Worm (Caenorhabditis elegans) whole organism, young adult: ENCODE data around the gene W06G6.17.
"Not testable (repeated sequence)": the region's sequence is repeated elsewhere in the genome, so short reads cannot be mapped to it uniquely, and the experiment has no call there.

Experiments used
- ama-1 ChIP-seq, 3 experiments: fragments of 150-350 bp in 1 of 3; sonication (generic microtip) in 2 of 3; optimal IDR thresholded peaks; 2 replicates each; lab custom pipeline; 2014 to 2018; ENCODE audit warnings: missing biosample characterization in 2 of 3, missing genetic modification characterization in 2 of 3, missing genetic modification reagents in 2 of 3
- nfya-1 ChIP-seq: sonication (generic microtip); optimal IDR thresholded peaks from 2 replicates; lab custom pipeline; 2017; ENCODE audit warnings: antibody characterized with exemption, missing compliant biosample characterization, missing genetic modification characterization, borderline replicate concordance; ENCODE audit not compliant: insufficient read depth
- nfya-2 ChIP-seq: fragments of 200-800 bp; sonication (Bioruptor generic); IDR thresholded peaks from 2 replicates; pipeline ENCODE4 v1.3.6; 2022; ENCODE audit warnings: missing genetic modification reagents, missing genetic modification characterization, missing compliant biosample characterization
- repo-1 ChIP-seq: sonication (generic microtip); optimal IDR thresholded peaks from 2 replicates; lab custom pipeline; 2017; ENCODE audit warnings: mild to moderate bottlenecking, missing genetic modification characterization, missing compliant biosample characterization

ce11 chrV:16654242-16654641, 9.2 kb upstream of the W06G6.17 start, which contains the start of gene W06G6.15:
- TF ChIP-seq nfya-2 (GFP tag; lab: Robert Waterston, UW); nfya-1 (tag; lab: Kevin White, UChicago); repo-1 (tag; lab: Kevin White, UChicago); ama-1 (optimal IDR thresholded peaks at IDR 0.05; lab: Kevin White, UChicago); ama-1 (GFP tag; optimal IDR thresholded peaks at IDR 0.05; lab: Kevin White, UChicago): not testable (repeated sequence)
